Fruit fly (Drosophila melanogaster): ENCODE data around the gene CG44362.

The CG44362 gene

DNA sequence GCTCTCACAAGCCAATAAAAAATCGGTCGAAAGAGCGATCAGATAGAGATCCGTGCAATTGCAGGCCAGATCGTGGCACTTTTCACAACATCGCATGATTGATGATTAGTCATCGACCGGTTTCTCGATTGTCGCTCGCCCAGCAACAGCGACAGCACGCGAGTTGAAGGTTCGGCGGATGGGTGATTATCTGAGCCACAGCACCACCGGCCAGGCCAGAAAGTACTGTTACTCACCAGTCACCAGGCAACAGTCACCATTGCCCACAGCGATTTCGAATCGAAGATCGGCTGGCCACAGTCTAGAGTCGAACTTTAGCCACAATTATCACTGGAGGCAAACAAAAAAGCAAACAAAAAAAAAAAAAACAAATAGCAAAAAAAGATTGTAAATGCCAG is 34.6 kb downstream of the CG44362 start:
- TF ChIP-seq CG11617 (GFP tag; optimal IDR thresholded peaks at IDR 0.05) = no peak
- TF ChIP-seq Clk (GFP tag; optimal IDR thresholded peaks at IDR 0.05) = no peak
- no peak for TF ChIP-seq cnc (optimal IDR thresholded peaks at IDR 0.05)
- no peak for TF ChIP-seq CG7101 (tag; optimal IDR thresholded peaks at IDR 0.05)
- TF ChIP-seq ovo (GFP tag; optimal IDR thresholded peaks at IDR 0.05) = no peak
- TF ChIP-seq CG12768 (GFP tag; optimal IDR thresholded peaks at IDR 0.05) = no peak
- no peak for TF ChIP-seq cic (GFP tag; optimal IDR thresholded peaks at IDR 0.05)
- TF ChIP-seq toe (GFP tag; optimal IDR thresholded peaks at IDR 0.05) = no peak
- TF ChIP-seq bab1 (GFP tag; optimal IDR thresholded peaks at IDR 0.05) = no peak

DNA sequence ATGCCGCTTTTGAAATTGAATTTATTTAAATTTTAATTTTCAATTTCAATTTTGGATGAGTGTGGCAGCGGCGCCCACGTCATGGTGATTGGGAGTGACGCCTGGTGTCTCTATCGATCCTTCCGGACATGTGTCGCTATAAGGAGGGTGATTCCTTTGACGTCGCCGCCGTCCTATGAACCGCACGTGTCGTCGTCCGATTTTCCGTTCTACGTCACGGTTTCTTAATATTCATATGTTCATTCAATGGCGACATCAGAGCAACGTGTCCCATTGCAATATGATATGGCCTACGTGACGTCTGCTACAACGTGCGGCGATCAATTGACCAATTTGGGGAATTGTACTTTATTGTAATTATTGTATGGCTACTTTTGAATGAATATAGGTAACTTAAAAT is 35.1 kb downstream of the CG44362 start:
- TF ChIP-seq CG7045 (GFP tag; optimal IDR thresholded peaks at IDR 0.05) = no peak
- TF ChIP-seq CG14711 (tag; optimal IDR thresholded peaks at IDR 0.05) = no peak
- TF ChIP-seq ovo (GFP tag; optimal IDR thresholded peaks at IDR 0.05) = no peak
- TF ChIP-seq Hr96 (GFP tag; optimal IDR thresholded peaks at IDR 0.05) = no peak
- TF ChIP-seq CG7101 (tag; optimal IDR thresholded peaks at IDR 0.05) = no peak
- no peak for TF ChIP-seq bab1 (GFP tag; optimal IDR thresholded peaks at IDR 0.05)
- TF ChIP-seq CG11617 (GFP tag; optimal IDR thresholded peaks at IDR 0.05) = no peak
- TF ChIP-seq CG12768 (GFP tag; optimal IDR thresholded peaks at IDR 0.05) = no peak
- TF ChIP-seq Mnt (GFP tag; optimal IDR thresholded peaks at IDR 0.05) = no peak
- no peak for TF ChIP-seq cnc (optimal IDR thresholded peaks at IDR 0.05)
- no peak for TF ChIP-seq Clk (GFP tag; optimal IDR thresholded peaks at IDR 0.05)
- no peak for TF ChIP-seq Crg-1 (GFP tag; optimal IDR thresholded peaks at IDR 0.05)
- TF ChIP-seq tj (GFP tag; optimal IDR thresholded peaks at IDR 0.05) = no peak
- TF ChIP-seq cic (GFP tag; optimal IDR thresholded peaks at IDR 0.05) = no peak
- TF ChIP-seq kay (GFP tag; ENCODE audit: borderline replicate concordance) = no peak

DNA sequence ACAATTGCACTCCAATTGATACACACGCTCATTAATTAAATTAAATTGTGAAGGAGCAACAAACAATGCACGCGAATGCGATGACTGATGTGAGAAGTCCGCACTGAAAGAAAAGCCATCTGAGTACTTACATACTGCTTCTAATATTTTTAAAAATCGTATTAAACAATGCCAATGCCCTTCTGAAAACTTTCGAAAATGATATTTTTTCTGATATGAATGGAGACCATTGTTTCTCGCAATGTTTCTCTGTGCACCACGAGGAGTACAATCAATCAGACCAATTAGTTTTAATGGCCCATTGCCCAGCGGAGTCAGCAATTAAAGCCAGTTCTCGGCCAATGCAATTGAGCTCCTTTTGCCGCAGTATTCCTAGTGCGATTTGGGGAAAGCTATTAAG is 35.8 kb downstream of the CG44362 start:
- no peak for TF ChIP-seq tj (GFP tag; optimal IDR thresholded peaks at IDR 0.05)
- no peak for TF ChIP-seq CG7101 (tag; optimal IDR thresholded peaks at IDR 0.05)
- no peak for TF ChIP-seq CG5204 (GFP tag; optimal IDR thresholded peaks at IDR 0.05)
- no peak for TF ChIP-seq Mnt (GFP tag; optimal IDR thresholded peaks at IDR 0.05)
- no peak for TF ChIP-seq Clk (GFP tag; optimal IDR thresholded peaks at IDR 0.05)
- TF ChIP-seq Hr96 (GFP tag; optimal IDR thresholded peaks at IDR 0.05) = no peak
- TF ChIP-seq CG33017 (tag; optimal IDR thresholded peaks at IDR 0.05) = no peak
- no peak for TF ChIP-seq cnc (optimal IDR thresholded peaks at IDR 0.05)
- no peak for TF ChIP-seq CG12768 (GFP tag; optimal IDR thresholded peaks at IDR 0.05)
- TF ChIP-seq ovo (GFP tag; optimal IDR thresholded peaks at IDR 0.05) = no peak
- TF ChIP-seq CG11617 (GFP tag; optimal IDR thresholded peaks at IDR 0.05) = no peak
- no peak for TF ChIP-seq pad (GFP tag; optimal IDR thresholded peaks at IDR 0.05)
- TF ChIP-seq toe (GFP tag; optimal IDR thresholded peaks at IDR 0.05) = no peak
- no peak for TF ChIP-seq Crg-1 (GFP tag; optimal IDR thresholded peaks at IDR 0.05)
- TF ChIP-seq CG7045 (GFP tag; optimal IDR thresholded peaks at IDR 0.05) = no peak
- TF ChIP-seq kay (GFP tag; ENCODE audit: borderline replicate concordance) = no peak
- no peak for TF ChIP-seq cic (GFP tag; optimal IDR thresholded peaks at IDR 0.05)

- TF ChIP-seq toe (GFP tag; optimal IDR thresholded peaks at IDR 0.05) = no peak
- no peak for TF ChIP-seq CG33017 (tag; optimal IDR thresholded peaks at IDR 0.05)
- TF ChIP-seq ovo (GFP tag; optimal IDR thresholded peaks at IDR 0.05) = no peak
- TF ChIP-seq CG7045 (GFP tag; optimal IDR thresholded peaks at IDR 0.05) = no peak
- TF ChIP-seq Mnt (GFP tag; optimal IDR thresholded peaks at IDR 0.05) = no peak
- no peak for TF ChIP-seq cic (GFP tag; optimal IDR thresholded peaks at IDR 0.05)
Observed at dm6 chr3L:11434112-11434511, 36.8 kb downstream of the CG44362 start.

DNA sequence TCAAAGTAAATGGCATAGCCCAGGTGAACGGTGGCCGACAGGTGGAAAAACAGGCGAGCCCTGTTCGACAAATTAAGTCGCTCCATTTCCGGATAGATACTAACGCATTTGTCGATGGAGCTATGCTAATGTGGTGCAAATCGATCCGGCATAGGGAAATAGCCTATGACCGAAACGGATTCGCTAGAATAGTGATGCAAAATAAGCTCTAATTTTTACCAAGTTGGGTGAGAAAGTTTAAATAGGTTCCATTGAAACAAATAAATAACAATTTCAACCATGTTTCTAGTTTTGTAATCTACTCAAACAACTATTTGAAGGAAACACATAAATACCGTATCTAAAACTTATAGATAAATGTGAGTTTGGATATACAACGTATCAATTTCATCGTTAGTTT is 38.0 kb downstream of the CG44362 start, which contains the start of gene CG6149:
CG6149 (minus strand) TSS at position 101 of the 400 bp plus-strand sequence.
- TF ChIP-seq kay (GFP tag; ENCODE audit: borderline replicate concordance) (no peak), CG33017 (tag; optimal IDR thresholded peaks at IDR 0.05) (no peak), Crg-1 (GFP tag; optimal IDR thresholded peaks at IDR 0.05) (no peak), CG7045 (GFP tag; optimal IDR thresholded peaks at IDR 0.05) (no peak), toe (GFP tag; optimal IDR thresholded peaks at IDR 0.05) (no peak), CG1620 (GFP tag; optimal IDR thresholded peaks at IDR 0.05) (no peak), ovo (GFP tag; optimal IDR thresholded peaks at IDR 0.05) (no peak), pad (GFP tag; optimal IDR thresholded peaks at IDR 0.05) (no peak), tj (GFP tag; optimal IDR thresholded peaks at IDR 0.05) (no peak), Mnt (GFP tag; optimal IDR thresholded peaks at IDR 0.05) (no peak), Clk (GFP tag; optimal IDR thresholded peaks at IDR 0.05) (no peak), CG7101 (tag; optimal IDR thresholded peaks at IDR 0.05) (no peak), cic (GFP tag; optimal IDR thresholded peaks at IDR 0.05) (no peak), cnc (optimal IDR thresholded peaks at IDR 0.05) (no peak), CG12768 (GFP tag; optimal IDR thresholded peaks at IDR 0.05) (no peak), CG5204 (GFP tag; optimal IDR thresholded peaks at IDR 0.05) (no peak), Hr96 (GFP tag; optimal IDR thresholded peaks at IDR 0.05) (no peak), bab1 (GFP tag; optimal IDR thresholded peaks at IDR 0.05) (no peak)

- no peak for TF ChIP-seq Mnt (GFP tag; optimal IDR thresholded peaks at IDR 0.05)
- TF ChIP-seq CG7101 (tag; optimal IDR thresholded peaks at IDR 0.05) = no peak
Observed at dm6 chr3L:11439570-11439969, 42.2 kb downstream of the CG44362 start.

DNA sequence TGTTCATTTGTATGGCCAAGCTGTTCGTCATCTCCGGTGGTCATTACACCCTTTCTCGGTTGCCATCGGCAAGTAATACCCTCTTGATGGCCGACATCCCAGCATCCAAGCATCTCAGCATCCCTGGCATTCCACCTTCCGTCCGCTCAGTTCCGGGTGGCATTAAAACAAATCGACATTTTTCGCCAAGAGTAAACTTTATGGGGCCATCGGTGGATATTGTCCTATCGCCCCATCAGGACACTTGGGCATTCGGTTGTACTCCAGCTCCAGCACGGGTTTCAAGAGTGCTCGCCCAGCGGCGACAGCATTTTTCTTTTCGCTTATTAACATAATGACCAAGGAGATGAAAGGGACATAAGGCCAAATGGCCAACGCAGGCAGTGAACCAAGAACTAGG is 42.9 kb downstream of the CG44362 start:
- TF ChIP-seq toe (GFP tag; optimal IDR thresholded peaks at IDR 0.05) = no peak
- no peak for TF ChIP-seq CG1620 (GFP tag; optimal IDR thresholded peaks at IDR 0.05)
- TF ChIP-seq cic (GFP tag; optimal IDR thresholded peaks at IDR 0.05) = no peak
- TF ChIP-seq bab1 (GFP tag; optimal IDR thresholded peaks at IDR 0.05) = no peak
- no peak for TF ChIP-seq Hr96 (GFP tag; optimal IDR thresholded peaks at IDR 0.05)
- no peak for TF ChIP-seq pad (GFP tag; optimal IDR thresholded peaks at IDR 0.05)
- TF ChIP-seq CG12768 (GFP tag; optimal IDR thresholded peaks at IDR 0.05) = no peak
- no peak for TF ChIP-seq kay (GFP tag; ENCODE audit: borderline replicate concordance)
- TF ChIP-seq CG7101 (tag; optimal IDR thresholded peaks at IDR 0.05) = no peak
- TF ChIP-seq CG14711 (tag; optimal IDR thresholded peaks at IDR 0.05) = no peak
- no peak for TF ChIP-seq ovo (GFP tag; optimal IDR thresholded peaks at IDR 0.05)

Measured in whole organism, adult.